Worm (Caenorhabditis elegans): ENCODE data around the gene sri-34.

DNA sequence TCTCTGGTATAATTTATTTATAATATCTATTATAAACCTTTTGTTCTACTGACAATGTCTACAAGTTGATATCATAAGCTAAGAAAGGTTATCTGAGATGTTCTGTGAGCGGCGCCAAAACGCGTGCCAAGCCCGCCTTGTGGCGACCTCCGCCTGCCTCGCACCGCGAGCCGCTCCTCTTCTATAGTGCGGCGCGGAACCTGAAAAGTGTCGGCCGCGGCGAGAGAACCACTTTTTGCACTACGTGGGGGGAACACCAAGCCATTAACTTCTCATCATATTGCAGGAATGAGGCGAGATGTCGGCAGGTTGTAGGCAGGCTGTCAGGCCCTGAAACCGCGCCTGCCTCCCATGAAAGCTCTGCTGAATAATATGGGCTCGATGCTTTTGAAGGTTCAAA is 45.6 kb downstream of the sri-34 start:
- TF ChIP-seq sptf-1 (tag; optimal IDR thresholded peaks at IDR 0.05) (no peak), pqm-1 (tag; optimal IDR thresholded peaks at IDR 0.05) (no peak), elt-2 (tag; optimal IDR thresholded peaks at IDR 0.05) (no peak), nhr-47 (tag; optimal IDR thresholded peaks at IDR 0.05) (no peak), hpl-2 (GFP tag; optimal IDR thresholded peaks at IDR 0.05) (no peak), snpc-4 (tag; optimal IDR thresholded peaks at IDR 0.05) (peak; percentile 45), unc-130 (tag; optimal IDR thresholded peaks at IDR 0.05) (no peak), lin-15B (tag; optimal IDR thresholded peaks at IDR 0.05) (no peak), lin-39 (tag; optimal IDR thresholded peaks at IDR 0.05) (no peak)
